Worm (Caenorhabditis elegans) whole organism, midembryonic: ENCODE measurements around the gene inso-1.

Source experiments
- T22C8.4 ChIP-seq: fragments of 200-800 bp; sonication (Bioruptor generic); IDR thresholded peaks from 2 replicates; pipeline ENCODE4 v1.3.6; 2022; ENCODE audit warnings: missing genetic modification characterization, missing compliant biosample characterization
- flt-1 ChIP-seq: fragments of 200-800 bp; sonication (Bioruptor generic); IDR thresholded peaks from 2 replicates; pipeline ENCODE4 v1.3.6; 2022; ENCODE audit warnings: missing genetic modification characterization, missing compliant biosample characterization
- med-1 ChIP-seq: sonication (generic microtip); optimal IDR thresholded peaks from 2 replicates; lab custom pipeline; 2017; ENCODE audit warnings: missing genetic modification characterization, mild to moderate bottlenecking, missing compliant biosample characterization, antibody characterized with exemption, missing genetic modification reagents; ENCODE audit not compliant: insufficient read depth
- tab-1 ChIP-seq: fragments of 200-800 bp; sonication (Bioruptor generic); IDR thresholded peaks from 2 replicates; pipeline ENCODE4 v1.3.6; 2022; ENCODE audit warnings: missing genetic modification characterization, missing compliant biosample characterization
- ztf-23 ChIP-seq: fragments of 200-800 bp; sonication (Bioruptor generic); IDR thresholded peaks from 2 replicates; pipeline ENCODE4 v1.3.6; 2022; ENCODE audit warnings: missing genetic modification reagents, missing genetic modification characterization, missing compliant biosample characterization
- ztf-29 ChIP-seq: fragments of 200-800 bp; sonication (Bioruptor generic); IDR thresholded peaks from 2 replicates; pipeline ENCODE4 v1.3.6; 2022; ENCODE audit warnings: missing genetic modification reagents, missing genetic modification characterization, missing compliant biosample characterization

DNA sequence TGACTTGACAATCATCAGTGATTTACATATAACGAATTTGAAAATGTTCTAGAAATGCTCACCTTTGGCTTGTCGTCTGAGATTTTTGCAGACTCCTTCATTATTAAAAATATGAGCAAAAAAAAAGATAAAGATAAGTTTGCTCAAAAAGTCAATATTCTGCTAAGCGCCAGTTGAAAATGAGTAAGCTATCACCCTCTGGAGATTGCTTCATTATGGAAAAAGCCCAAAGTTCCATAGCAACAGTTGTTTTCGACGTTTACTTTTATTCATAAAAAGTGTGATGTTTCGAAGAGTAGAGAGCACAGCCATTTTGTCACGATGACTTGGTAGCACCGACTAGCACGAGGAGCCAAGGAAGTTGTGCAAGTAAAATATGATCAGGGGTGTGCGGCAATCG, 58.3 kb downstream of the inso-1 start, which contains the start of gene F56C3.3:
- TF ChIP-seq ztf-29 (no peak), flt-1 (GFP tag; lab: Robert Waterston, UW) (no peak), ztf-23 (GFP tag; lab: Robert Waterston, UW) (no peak), med-1 (GFP tag; lab: Kevin White, UChicago) (no peak), tab-1 (GFP tag; lab: Robert Waterston, UW) (no peak), T22C8.4 (GFP tag; lab: Robert Waterston, UW) (no peak)
